Fruit fly (Drosophila melanogaster) whole organism: ENCODE measurements around the gene Hsp27.

Experiments
- CG8478 ChIP-seq: fragments of >200 bp; optimal IDR thresholded peaks from 2 replicates; lab custom pipeline; 2018; ENCODE audit warnings: inconsistent platforms
- EcR ChIP-seq, 2 experiments: fragments of >200 bp; optimal IDR thresholded peaks; 2 replicates each; lab custom pipeline; 2017; ENCODE audit warnings: missing biosample characterization in 2 of 2, missing genetic modification characterization in 2 of 2, missing genetic modification reagents in 2 of 2
- psq ChIP-seq: fragments of >200 bp; optimal IDR thresholded peaks from 2 replicates; lab custom pipeline; 2017
- usp ChIP-seq: fragments of >200 bp; optimal IDR thresholded peaks from 2 replicates; lab custom pipeline; 2017; ENCODE audit warnings: missing biosample characterization, missing genetic modification characterization, mixed read lengths

dm6 chr3L:9400697-9401353, 17.0 kb downstream of the Hsp27 start:
- TF ChIP-seq CG8478 (lab: Kevin White, UChicago) (no peak), usp (GFP tag; lab: Kevin White, UChicago) (no peak), psq (lab: Kevin White, UChicago) (no peak), EcR (GFP tag; optimal IDR thresholded peaks at IDR 0.05; lab: Kevin White, UChicago) (no peak)
